Fruit fly (Drosophila melanogaster): Measurements from ENCODE around the gene Snoo.
A peak's percentile ranks its signal among the peaks of the same experiment; 100 is the strongest.

Gene Snoo

dm6 chr2L:7965808-7966460 lies 18.1 kb downstream of the Snoo start (continued):
- no peak for TF ChIP-seq Nf-YA (GFP tag; IDR thresholded peaks at IDR 0.05)
- TF ChIP-seq stwl (tag; optimal IDR thresholded peaks at IDR 0.05) = no peak
- peak; percentile 44 for TF ChIP-seq Ssrp (tag; optimal IDR thresholded peaks at IDR 0.05)
- TF ChIP-seq Ravus (GFP tag; IDR thresholded peaks at IDR 0.05) = no peak
- TF ChIP-seq CG33557 (GFP tag; optimal IDR thresholded peaks at IDR 0.05) = no peak
- TF ChIP-seq ci (GFP tag; IDR thresholded peaks at IDR 0.05) = no peak
- TF ChIP-seq CG12942 (GFP tag; optimal IDR thresholded peaks at IDR 0.05) = no peak
- no peak for TF ChIP-seq CG17612 (GFP tag; IDR thresholded peaks at IDR 0.05)
- no peak for TF ChIP-seq tgo (GFP tag; IDR thresholded peaks at IDR 0.05)
- no peak for TF ChIP-seq scrt (GFP tag; optimal IDR thresholded peaks at IDR 0.05)
- TF ChIP-seq gcm (GFP tag; optimal IDR thresholded peaks at IDR 0.05) = no peak
- no peak for TF ChIP-seq CG7271 (tag; optimal IDR thresholded peaks at IDR 0.05)
- TF ChIP-seq ATbp (GFP tag; optimal IDR thresholded peaks at IDR 0.05) = peak; percentile 16
- TF ChIP-seq shn (GFP tag; optimal IDR thresholded peaks at IDR 0.05) = no peak
- TF ChIP-seq vfl (GFP tag; optimal IDR thresholded peaks at IDR 0.05) = no peak
- peak; percentile 29 for TF ChIP-seq CG4424 (GFP tag; optimal IDR thresholded peaks at IDR 0.05)
- TF ChIP-seq CG13424 (tag; optimal IDR thresholded peaks at IDR 0.05) = peak; percentile 22
- no peak for TF ChIP-seq CG1792 (GFP tag; optimal IDR thresholded peaks at IDR 0.05)
- TF ChIP-seq CG17359 (tag; optimal IDR thresholded peaks at IDR 0.05) = peak; percentile 44
- TF ChIP-seq row (GFP tag; IDR thresholded peaks at IDR 0.05) = peak; percentile 21; the same call in 1 of the 3 replicates
- no peak for TF ChIP-seq CG32767 (GFP tag; IDR thresholded peaks at IDR 0.05)
- TF ChIP-seq CG6791 (GFP tag; IDR thresholded peaks at IDR 0.05; ENCODE audit: partially characterized antibody) = no peak
- TF ChIP-seq CG17361 (GFP tag; IDR thresholded peaks at IDR 0.05) = peak; percentile 76; the same call in 2 of the 3 replicates
- no peak for TF ChIP-seq B-H2 (GFP tag; optimal IDR thresholded peaks at IDR 0.05)
- TF ChIP-seq H15 (GFP tag; IDR thresholded peaks at IDR 0.05) = no peak
- TF ChIP-seq Oli (tag; optimal IDR thresholded peaks at IDR 0.05) = peak; percentile 46
- TF ChIP-seq cwo (GFP tag; optimal IDR thresholded peaks at IDR 0.05) = peak; percentile 43
- peak; percentile 4 for TF ChIP-seq CG18599 (GFP tag; optimal IDR thresholded peaks at IDR 0.05)
- TF ChIP-seq CG16863 (GFP tag; optimal IDR thresholded peaks at IDR 0.05) = no peak
- TF ChIP-seq CoRest (tag; optimal IDR thresholded peaks at IDR 0.05) = peak; percentile 44
- no peak for TF ChIP-seq p53 (GFP tag; optimal IDR thresholded peaks at IDR 0.05)
- TF ChIP-seq eve (GFP tag; optimal IDR thresholded peaks at IDR 0.05) = peak in 1 of 2 experiments; percentile 55
- TF ChIP-seq dm (GFP tag; optimal IDR thresholded peaks at IDR 0.05) = no peak
- peak in 1 of 2 experiments; percentile 67 for TF ChIP-seq Eip74EF (GFP tag; optimal IDR thresholded peaks at IDR 0.05)
- peak; percentile 31 for TF ChIP-seq CG15601 (tag; optimal IDR thresholded peaks at IDR 0.05)
- TF ChIP-seq CG5245 (GFP tag; optimal IDR thresholded peaks at IDR 0.05) = no peak
- no peak for TF ChIP-seq Sry-β (GFP tag; optimal IDR thresholded peaks at IDR 0.05)
- no peak for TF ChIP-seq CG9932 (GFP tag; IDR thresholded peaks at IDR 0.05)
- no peak for TF ChIP-seq lab (GFP tag; optimal IDR thresholded peaks at IDR 0.05)
- no peak for TF ChIP-seq sug (tag; optimal IDR thresholded peaks at IDR 0.05)
- TF ChIP-seq CG18476 (GFP tag; optimal IDR thresholded peaks at IDR 0.05) = peak; percentile 5
- TF ChIP-seq pho (GFP tag; optimal IDR thresholded peaks at IDR 0.05) = no peak
- TF ChIP-seq Dref (GFP tag; IDR thresholded peaks at IDR 0.05) = no peak
- no peak for TF ChIP-seq gce (GFP tag; IDR thresholded peaks at IDR 0.05)
- no peak for TF ChIP-seq CG3995 (GFP tag; optimal IDR thresholded peaks at IDR 0.05)
- no peak for TF ChIP-seq CG3065 (GFP tag; optimal IDR thresholded peaks at IDR 0.05)
- no peak for TF ChIP-seq gsb (GFP tag; IDR thresholded peaks at IDR 0.05)
- no peak for TF ChIP-seq HLH4C (GFP tag; IDR thresholded peaks at IDR 0.05; ENCODE audit: partially characterized antibody)
- TF ChIP-seq CG11456 (GFP tag; IDR thresholded peaks at IDR 0.05) = no peak
- TF ChIP-seq Optix (GFP tag; IDR thresholded peaks at IDR 0.05) = no peak

Measured in whole organism, embryonic.